Worm (Caenorhabditis elegans): ENCODE data around the gene snf-10.
A peak's percentile ranks its signal among the peaks of the same experiment; 100 is the strongest.

The snf-10 gene

DNA sequence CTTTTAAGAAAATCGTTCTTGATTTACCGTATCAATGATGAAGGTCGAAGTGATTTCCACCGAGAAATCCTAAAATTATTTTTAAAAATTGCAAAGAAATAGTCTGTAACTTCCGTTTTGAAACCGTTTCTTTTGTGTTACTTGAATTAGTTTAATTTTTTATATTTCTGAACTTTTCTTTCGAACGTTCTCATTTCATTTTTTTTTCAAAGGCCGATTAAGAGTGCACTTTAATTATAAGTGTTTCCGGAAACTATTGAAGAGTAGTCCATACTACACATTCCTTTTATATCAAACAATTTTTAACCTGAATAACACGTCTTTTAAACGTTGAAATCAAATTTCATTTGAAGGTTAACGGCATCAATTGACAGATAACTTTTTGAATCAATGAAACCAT lies 27.0 kb upstream of the snf-10 start:
- TF ChIP-seq dao-5 (tag; optimal IDR thresholded peaks at IDR 0.05), result no peak
- TF ChIP-seq W03F9.2 (tag; optimal IDR thresholded peaks at IDR 0.05), result no peak
- TF ChIP-seq him-1 (tag; optimal IDR thresholded peaks at IDR 0.05), result no peak

ce11 chrV:10467104-10467503 lies 26.5 kb upstream of the snf-10 start:
- TF ChIP-seq dao-5 (tag; optimal IDR thresholded peaks at IDR 0.05) (no peak), W03F9.2 (tag; optimal IDR thresholded peaks at IDR 0.05) (no peak), him-1 (tag; optimal IDR thresholded peaks at IDR 0.05) (no peak)

- TF ChIP-seq him-1 (tag; optimal IDR thresholded peaks at IDR 0.05) (peak; percentile 85), W03F9.2 (tag; optimal IDR thresholded peaks at IDR 0.05) (peak; percentile 81), dao-5 (tag; optimal IDR thresholded peaks at IDR 0.05) (no peak)
These were observed 26.0 kb upstream of the snf-10 start for ce11 chrV:10466607-10467092.

DNA sequence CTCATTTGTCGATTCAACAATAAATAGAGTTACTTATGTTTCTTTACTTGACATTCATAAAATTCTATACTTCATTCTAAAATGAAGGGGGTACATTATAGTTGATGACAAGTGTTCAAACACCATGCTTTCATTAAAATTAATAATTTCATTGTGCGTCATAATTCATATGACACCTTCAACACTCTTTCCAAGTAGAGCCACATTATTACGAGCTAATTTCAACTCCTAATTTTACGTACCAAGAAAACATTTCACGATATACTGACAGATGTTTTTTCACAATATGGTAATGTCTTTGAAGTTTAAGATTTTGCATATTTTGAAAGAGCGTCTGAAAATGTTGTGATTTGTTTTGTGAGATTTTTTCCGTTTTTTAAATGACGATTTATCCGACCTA lies 24.9 kb upstream of the snf-10 start:
- TF ChIP-seq dao-5 (tag; optimal IDR thresholded peaks at IDR 0.05) (no peak), W03F9.2 (tag; optimal IDR thresholded peaks at IDR 0.05) (no peak), him-1 (tag; optimal IDR thresholded peaks at IDR 0.05) (no peak)

DNA sequence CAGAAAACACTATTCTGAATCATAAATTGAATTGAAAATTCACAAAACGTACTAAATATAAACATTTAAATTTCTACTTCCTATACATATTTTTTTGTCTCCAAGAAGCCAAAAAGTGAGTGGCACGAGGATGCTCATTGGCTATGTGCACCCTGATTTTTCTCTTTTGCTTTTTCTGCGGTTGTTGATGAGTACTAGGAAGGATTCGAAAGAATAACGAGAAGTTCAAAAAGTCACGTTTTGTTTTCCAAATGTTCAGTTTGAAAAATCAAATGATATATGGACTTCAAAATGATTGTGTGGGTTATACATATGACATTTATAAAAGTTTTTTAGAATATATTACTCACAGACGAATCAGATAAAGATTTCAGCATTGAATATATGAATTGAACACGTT lies 24.1 kb upstream of the snf-10 start:
- TF ChIP-seq him-1 (tag; optimal IDR thresholded peaks at IDR 0.05) (no peak), dao-5 (tag; optimal IDR thresholded peaks at IDR 0.05) (no peak), W03F9.2 (tag; optimal IDR thresholded peaks at IDR 0.05) (no peak)

ce11 chrV:10464160-10464559 lies 23.5 kb upstream of the snf-10 start:
- TF ChIP-seq W03F9.2 (tag; optimal IDR thresholded peaks at IDR 0.05) (no peak), him-1 (tag; optimal IDR thresholded peaks at IDR 0.05) (no peak), dao-5 (tag; optimal IDR thresholded peaks at IDR 0.05) (no peak)

- no peak for TF ChIP-seq him-1 (tag; optimal IDR thresholded peaks at IDR 0.05)
- no peak for TF ChIP-seq W03F9.2 (tag; optimal IDR thresholded peaks at IDR 0.05)
- TF ChIP-seq dao-5 (tag; optimal IDR thresholded peaks at IDR 0.05), result no peak
These were observed 22.7 kb upstream of the snf-10 start, which contains the start of gene F22E12.3 for ce11 chrV:10463276-10463675. TSS of gene F22E12.3 (minus strand) at chrV:10463376.

DNA sequence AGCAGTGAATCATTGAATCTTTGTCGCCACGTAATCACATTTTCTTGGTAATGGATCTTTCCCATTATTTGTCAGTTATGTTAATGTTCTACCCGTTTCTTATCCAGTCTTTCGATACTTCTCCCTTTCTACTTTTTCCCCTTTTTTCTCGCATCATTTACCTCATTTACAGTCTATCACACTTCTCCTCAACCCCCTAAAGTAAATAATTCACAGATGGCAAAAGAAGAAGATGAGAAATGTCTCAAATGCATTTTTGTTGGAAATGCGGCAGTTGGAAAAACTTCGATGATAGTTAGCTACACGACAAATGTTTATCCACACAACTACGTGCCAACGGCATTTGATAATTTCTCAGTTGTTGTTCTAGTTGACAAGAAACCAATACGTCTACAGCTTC lies 21.4 kb upstream of the snf-10 start, which contains the start of gene chw-1:
chw-1 (plus strand) TSS at position 217 of the 400 bp plus-strand sequence.
- no peak for TF ChIP-seq him-1 (tag; optimal IDR thresholded peaks at IDR 0.05)
- TF ChIP-seq W03F9.2 (tag; optimal IDR thresholded peaks at IDR 0.05), result no peak
- no peak for TF ChIP-seq dao-5 (tag; optimal IDR thresholded peaks at IDR 0.05)

DNA sequence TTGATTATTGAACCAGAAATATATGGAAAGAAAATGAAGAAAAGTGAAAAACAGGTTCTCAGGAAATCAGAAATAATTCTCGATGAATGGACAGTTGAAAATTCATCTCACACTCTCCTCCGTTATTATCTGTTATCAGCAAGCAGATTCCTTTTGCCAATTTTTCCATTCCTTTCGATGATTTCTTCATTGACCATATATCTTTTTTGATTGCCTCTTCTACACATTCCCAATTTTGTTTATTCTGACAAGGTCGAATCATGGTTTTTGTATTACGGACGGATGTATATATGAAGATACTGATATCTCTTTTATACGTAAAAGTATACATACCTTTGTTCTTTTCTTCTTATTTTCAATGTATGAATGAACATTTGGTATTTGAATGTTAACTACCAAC lies 20.1 kb upstream of the snf-10 start:
- TF ChIP-seq W03F9.2 (tag; optimal IDR thresholded peaks at IDR 0.05) (no peak), him-1 (tag; optimal IDR thresholded peaks at IDR 0.05) (no peak), dao-5 (tag; optimal IDR thresholded peaks at IDR 0.05) (no peak)

ce11 chrV:10457247-10457646 lies 16.6 kb upstream of the snf-10 start, which contains the start of gene F22E12.1:
TSS of gene F22E12.1 (minus strand) at chrV:10457347.
- TF ChIP-seq W03F9.2 (tag; optimal IDR thresholded peaks at IDR 0.05), result no peak
- no peak for TF ChIP-seq him-1 (tag; optimal IDR thresholded peaks at IDR 0.05)
- TF ChIP-seq dao-5 (tag; optimal IDR thresholded peaks at IDR 0.05), result no peak

DNA sequence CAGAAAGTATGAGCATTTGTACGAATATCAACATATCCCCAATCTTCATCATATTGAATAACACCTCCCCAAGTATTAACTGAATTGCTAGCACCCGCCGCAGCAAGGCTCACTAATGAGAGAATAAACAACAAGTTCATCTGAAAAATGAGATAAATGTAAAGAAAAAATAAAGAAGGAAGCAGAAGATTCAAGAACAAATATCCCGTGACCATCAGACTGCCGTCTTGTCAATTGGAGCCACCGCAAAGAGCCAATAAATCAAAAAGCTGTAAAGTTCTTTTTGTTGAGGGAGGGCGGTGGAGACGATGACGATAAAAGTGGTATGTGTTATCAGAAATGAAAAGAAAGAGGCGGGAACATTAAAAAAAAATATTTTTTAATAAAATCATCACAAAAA lies 12.8 kb upstream of the snf-10 start, which contains the start of gene Y32F6A.5:
Y32F6A.5 (minus strand) TSS at position 140 of the 400 bp plus-strand sequence.
- TF ChIP-seq dao-5 (tag; optimal IDR thresholded peaks at IDR 0.05) (no peak), W03F9.2 (tag; optimal IDR thresholded peaks at IDR 0.05) (no peak), him-1 (tag; optimal IDR thresholded peaks at IDR 0.05) (no peak)

ce11 chrV:10441135-10442024 lies 757 bp upstream of the snf-10 start, which contains the start of gene pap-1:
TSS of gene pap-1 (plus strand) at chrV:10441974.
- TF ChIP-seq dao-5 (tag; optimal IDR thresholded peaks at IDR 0.05) (no peak), him-1 (tag; optimal IDR thresholded peaks at IDR 0.05) (no peak), W03F9.2 (tag; optimal IDR thresholded peaks at IDR 0.05) (no peak)

ce11 chrV:10436612-10437011 lies 4.0 kb downstream of the snf-10 start, which contains the start of gene set-22:
TSS of gene set-22 (plus strand) at chrV:10436912.
- TF ChIP-seq dao-5 (tag; optimal IDR thresholded peaks at IDR 0.05), result no peak
- TF ChIP-seq him-1 (tag; optimal IDR thresholded peaks at IDR 0.05), result no peak
- no peak for TF ChIP-seq W03F9.2 (tag; optimal IDR thresholded peaks at IDR 0.05)

ce11 chrV:10435198-10435597 lies 5.4 kb downstream of the snf-10 start:
- TF ChIP-seq W03F9.2 (tag; optimal IDR thresholded peaks at IDR 0.05) (no peak), him-1 (tag; optimal IDR thresholded peaks at IDR 0.05) (no peak), dao-5 (tag; optimal IDR thresholded peaks at IDR 0.05) (no peak)
